Fruit fly (Drosophila melanogaster) whole organism, embryonic: ENCODE measurements around the gene CG12539.

Experiments
- Ada2b ChIP-seq: fragments of 200-800 bp; sonication (Bioruptor generic); IDR thresholded peaks from 2 replicates; pipeline ENCODE4 v1.3.6; 2022; ENCODE audit warnings: missing biosample characterization, missing genetic modification characterization
- Adf1 ChIP-seq: fragments of 200-800 bp; sonication (Bioruptor generic); IDR thresholded peaks from 2 replicates; pipeline ENCODE4 v1.3.6; 2022; ENCODE audit warnings: missing biosample characterization, missing genetic modification characterization
- Awh ChIP-seq: fragments of 200-800 bp; sonication (Bioruptor generic); IDR thresholded peaks from 2 replicates; pipeline ENCODE4, ENCODE4 v1.3.6; 2022; ENCODE audit warnings: missing biosample characterization, missing genetic modification characterization
- CG10366 ChIP-seq: fragments of 200-800 bp; sonication (Bioruptor generic); IDR thresholded peaks from 2 replicates; pipeline ENCODE4 v1.3.6; 2022; ENCODE audit warnings: missing biosample characterization, missing genetic modification characterization
- CG10462 ChIP-seq: fragments of 200-800 bp; sonication (Bioruptor generic); optimal IDR thresholded peaks from 2 replicates; lab custom pipeline; 2016; ENCODE audit warnings: missing biosample characterization, missing genetic modification characterization
- CG11456 ChIP-seq: fragments of 200-800 bp; sonication (Bioruptor generic); IDR thresholded peaks from 3 replicates; pipeline ENCODE4 v1.3.6; 2022; ENCODE audit warnings: missing biosample characterization, missing genetic modification characterization
- CG13775 ChIP-seq: fragments of 200-800 bp; sonication (Bioruptor generic); optimal IDR thresholded peaks from 3 replicates; lab custom pipeline; 2017; ENCODE audit warnings: missing biosample characterization, mild to moderate bottlenecking, missing genetic modification characterization
- CG17385 ChIP-seq: fragments of 200-800 bp; sonication (Bioruptor generic); optimal IDR thresholded peaks from 3 replicates; lab custom pipeline; 2018; ENCODE audit warnings: missing biosample characterization, mild to moderate bottlenecking, missing genetic modification characterization
- CG1832 ChIP-seq: fragments of 200-800 bp; sonication (Bioruptor generic); optimal IDR thresholded peaks from 2 replicates; lab custom pipeline; 2017; ENCODE audit warnings: missing biosample characterization, mild to moderate bottlenecking, missing genetic modification characterization, inconsistent platforms
- CG3065 ChIP-seq: fragments of 200-800 bp; sonication (Bioruptor generic); optimal IDR thresholded peaks from 2 replicates; lab custom pipeline; 2016; ENCODE audit warnings: missing biosample characterization, missing genetic modification characterization
- CG3163 ChIP-seq: fragments of 200-800 bp; sonication (Bioruptor generic); optimal IDR thresholded peaks from 3 replicates; lab custom pipeline; 2016; ENCODE audit warnings: missing biosample characterization, missing genetic modification characterization
- CG3726 ChIP-seq: fragments of 200-800 bp; sonication (Bioruptor generic); IDR thresholded peaks from 3 replicates; pipeline ENCODE4, ENCODE4 v1.3.6; 2022; ENCODE audit warnings: missing biosample characterization, missing genetic modification characterization
- CG3847 ChIP-seq: fragments of 200-800 bp; sonication (Bioruptor generic); IDR thresholded peaks from 2 replicates; pipeline ENCODE4 v1.3.6; 2022; ENCODE audit warnings: missing biosample characterization, missing genetic modification characterization
- CG4360 ChIP-seq: fragments of 200-800 bp; sonication (Bioruptor generic); IDR thresholded peaks from 2 replicates; pipeline ENCODE4 v1.3.6; 2022; ENCODE audit warnings: missing biosample characterization, missing genetic modification characterization
- CG7928 ChIP-seq: fragments of 200-800 bp; sonication (Bioruptor generic); optimal IDR thresholded peaks from 2 replicates; lab custom pipeline; 2017; ENCODE audit warnings: missing biosample characterization, mild to moderate bottlenecking, missing genetic modification characterization
- CG7963 ChIP-seq: fragments of 200-800 bp; sonication (Bioruptor generic); IDR thresholded peaks from 3 replicates; pipeline ENCODE4 v1.3.6; 2022; ENCODE audit warnings: missing biosample characterization, missing genetic modification characterization; ENCODE audit not compliant: partially characterized antibody
- CG8388 ChIP-seq: fragments of 200-800 bp; sonication (Bioruptor generic); optimal IDR thresholded peaks from 2 replicates; lab custom pipeline; 2019; ENCODE audit warnings: missing biosample characterization, mild to moderate bottlenecking, missing genetic modification characterization, moderate library complexity
- Chrac-16 ChIP-seq: fragments of 200-800 bp; sonication (Bioruptor generic); optimal IDR thresholded peaks from 3 replicates; lab custom pipeline; 2016; ENCODE audit warnings: missing biosample characterization, missing genetic modification characterization
- Dip2 ChIP-seq: fragments of 200-800 bp; sonication (Bioruptor generic); IDR thresholded peaks from 2 replicates; pipeline ENCODE4 v1.3.6; 2022; ENCODE audit warnings: missing biosample characterization, missing genetic modification characterization
- Drgx ChIP-seq: fragments of 200-800 bp; sonication (Bioruptor generic); IDR thresholded peaks from 2 replicates; pipeline ENCODE4 v1.3.6; 2022; ENCODE audit warnings: missing biosample characterization, missing genetic modification characterization
- E2f2 ChIP-seq: fragments of 200-800 bp; sonication (Bioruptor generic); IDR thresholded peaks from 2 replicates; pipeline ENCODE4 v1.3.6; 2022; ENCODE audit warnings: missing biosample characterization, missing genetic modification characterization
- ERR ChIP-seq: fragments of 200-800 bp; sonication (Bioruptor generic); optimal IDR thresholded peaks from 2 replicates; lab custom pipeline; 2016; ENCODE audit warnings: missing biosample characterization, missing genetic modification characterization
- Eip74EF ChIP-seq, 2 experiments: fragments of 200-800 bp in 1 of 2; fragments of >200 bp in 1 of 2; sonication (Bioruptor generic) in 1 of 2; optimal IDR thresholded peaks; 2 replicates each; lab custom pipeline; 2017 to 2019; ENCODE audit warnings: missing biosample characterization in 2 of 2, missing genetic modification characterization in 2 of 2, mild to moderate bottlenecking in 1 of 2, moderate library complexity in 1 of 2
- Ets65A ChIP-seq: fragments of 200-800 bp; sonication (Bioruptor generic); peaks from one replicate; lab custom pipeline; 2016; ENCODE audit warnings: missing biosample characterization, missing genetic modification characterization
- HLH3B ChIP-seq: fragments of 200-800 bp; sonication (Bioruptor generic); IDR thresholded peaks from 2 replicates; pipeline ENCODE4 v1.3.6; 2022; ENCODE audit warnings: missing biosample characterization, missing genetic modification characterization
- Hr51 ChIP-seq, 2 experiments: fragments of 200-800 bp; sonication (Bioruptor generic); optimal IDR thresholded peaks; 2 replicates in 1 of 2; 3 replicates in 1 of 2; lab custom pipeline; 2016 to 2018; ENCODE audit warnings: missing biosample characterization in 2 of 2, missing genetic modification characterization in 2 of 2, mild to moderate bottlenecking in 1 of 2, moderate library complexity in 1 of 2
- MBD-R2 ChIP-seq: fragments of 200-800 bp; sonication (Bioruptor generic); IDR thresholded peaks from 2 replicates; pipeline ENCODE4 v1.3.6; 2022; ENCODE audit warnings: missing biosample characterization, missing genetic modification characterization
- Med ChIP-seq: fragments of 200-800 bp; sonication (Bioruptor generic); peaks from one replicate; lab custom pipeline; 2016; ENCODE audit warnings: missing biosample characterization, missing genetic modification characterization, mild to moderate bottlenecking, inconsistent platforms, moderate library complexity
- NC2β ChIP-seq: fragments of 200-800 bp; sonication (Bioruptor generic); optimal IDR thresholded peaks from 2 replicates; lab custom pipeline; 2016; ENCODE audit warnings: missing biosample characterization, missing genetic modification characterization
- Oli ChIP-seq: fragments of 200-800 bp; sonication (Bioruptor generic); optimal IDR thresholded peaks from 2 replicates; lab custom pipeline; 2018; ENCODE audit warnings: missing biosample characterization, mild to moderate bottlenecking, missing genetic modification characterization, moderate library complexity
- Pdp1 ChIP-seq, 2 experiments: fragments of 200-800 bp; sonication (Bioruptor generic); optimal IDR thresholded peaks; 3 replicates each; lab custom pipeline; 2016; ENCODE audit warnings: missing biosample characterization in 2 of 2, missing genetic modification characterization in 2 of 2, mild to moderate bottlenecking in 1 of 2, moderate library complexity in 1 of 2
- Ptx1 ChIP-seq: fragments of 200-800 bp; sonication (Bioruptor generic); IDR thresholded peaks from 2 replicates; pipeline ENCODE4 v1.3.6; 2022; ENCODE audit warnings: missing biosample characterization, missing genetic modification characterization
- Trl ChIP-seq, 3 experiments: fragments of >200 bp in 2 of 3; fragments of 200-800 bp in 1 of 3; sonication (Bioruptor generic) in 1 of 3; optimal IDR thresholded peaks; 2 replicates in 1 of 3; 3 replicates in 2 of 3; lab custom pipeline; 2016 to 2017; ENCODE audit warnings: missing biosample characterization in 1 of 3, missing genetic modification characterization in 1 of 3
- bowl ChIP-seq: fragments of 200-800 bp; sonication (Bioruptor generic); IDR thresholded peaks from 2 replicates; pipeline ENCODE4 v1.3.6; 2022; ENCODE audit warnings: missing biosample characterization, missing genetic modification characterization
- bsh ChIP-seq, 2 experiments: fragments of 200-800 bp; sonication (Bioruptor generic); optimal IDR thresholded peaks; 2 replicates each; lab custom pipeline; 2017 to 2018; ENCODE audit warnings: mild to moderate bottlenecking in 2 of 2, missing biosample characterization in 2 of 2, missing genetic modification characterization in 2 of 2, moderate library complexity in 1 of 2
- cg ChIP-seq: fragments of 200-800 bp; sonication (Bioruptor generic); optimal IDR thresholded peaks from 3 replicates; lab custom pipeline; 2019; ENCODE audit warnings: missing biosample characterization, mild to moderate bottlenecking, missing genetic modification characterization, moderate library complexity
- dysf ChIP-seq: fragments of 200-800 bp; sonication (Bioruptor generic); IDR thresholded peaks from 3 replicates; pipeline ENCODE4 v1.3.6; 2022; ENCODE audit warnings: missing biosample characterization, missing genetic modification characterization
- exex ChIP-seq: fragments of 200-800 bp; sonication (Bioruptor generic); optimal IDR thresholded peaks from 4 replicates; lab custom pipeline; 2018; ENCODE audit warnings: missing biosample characterization, mild to moderate bottlenecking, missing genetic modification characterization, moderate library complexity
- ind ChIP-seq: fragments of 200-800 bp; sonication (Bioruptor generic); optimal IDR thresholded peaks from 3 replicates; lab custom pipeline; 2016; ENCODE audit warnings: missing biosample characterization, missing genetic modification characterization
- jigr1 ChIP-seq: fragments of 200-800 bp; sonication (Bioruptor generic); IDR thresholded peaks from 3 replicates; pipeline ENCODE4 v1.3.6; 2022; ENCODE audit warnings: missing biosample characterization, missing genetic modification characterization
- nerfin-2 ChIP-seq: fragments of 200-800 bp; sonication (Bioruptor generic); IDR thresholded peaks from 2 replicates; pipeline ENCODE4 v1.3.6; 2022; ENCODE audit warnings: missing biosample characterization, missing genetic modification characterization; ENCODE audit not compliant: partially characterized antibody
- nmo ChIP-seq: fragments of 200-800 bp; sonication (Bioruptor generic); optimal IDR thresholded peaks from 2 replicates; lab custom pipeline; 2018; ENCODE audit warnings: missing biosample characterization, mild to moderate bottlenecking, missing genetic modification characterization, moderate library complexity
- onecut ChIP-seq: fragments of 200-800 bp; sonication (Bioruptor generic); IDR thresholded peaks from 2 replicates; pipeline ENCODE4 v1.3.6; 2022; ENCODE audit warnings: missing biosample characterization, missing genetic modification characterization
- row ChIP-seq: fragments of 200-800 bp; sonication (Bioruptor generic); IDR thresholded peaks from 3 replicates; pipeline ENCODE4 v1.3.6; 2022; ENCODE audit warnings: missing biosample characterization, missing genetic modification characterization
- shn ChIP-seq: fragments of 200-800 bp; sonication (Bioruptor generic); optimal IDR thresholded peaks from 3 replicates; lab custom pipeline; 2016; ENCODE audit warnings: missing biosample characterization, missing genetic modification characterization
- slbo ChIP-seq: fragments of 200-800 bp; sonication (Bioruptor generic); IDR thresholded peaks from 2 replicates; pipeline ENCODE4 v1.3.6; 2022; ENCODE audit warnings: missing biosample characterization, missing genetic modification characterization
- slou ChIP-seq: fragments of 200-800 bp; sonication (Bioruptor generic); optimal IDR thresholded peaks from 3 replicates; lab custom pipeline; 2016; ENCODE audit warnings: missing biosample characterization, missing genetic modification characterization
- so ChIP-seq: fragments of 200-800 bp; sonication (Bioruptor generic); IDR thresholded peaks from 3 replicates; pipeline ENCODE4 v1.3.6; 2022; ENCODE audit warnings: missing biosample characterization, missing genetic modification characterization
- tio ChIP-seq: fragments of 200-800 bp; sonication (Bioruptor generic); optimal IDR thresholded peaks from 2 replicates; lab custom pipeline; 2017; ENCODE audit warnings: missing biosample characterization, missing genetic modification characterization, inconsistent platforms
- tup ChIP-seq: fragments of 200-800 bp; sonication (Bioruptor generic); optimal IDR thresholded peaks from 2 replicates; lab custom pipeline; 2016; ENCODE audit warnings: missing biosample characterization, mild to moderate bottlenecking, missing genetic modification characterization, moderate library complexity
- zfh2 ChIP-seq: fragments of 200-800 bp; sonication (Bioruptor generic); optimal IDR thresholded peaks from 2 replicates; lab custom pipeline; 2016; ENCODE audit warnings: missing biosample characterization, missing genetic modification characterization

CG12539 gene

DNA sequence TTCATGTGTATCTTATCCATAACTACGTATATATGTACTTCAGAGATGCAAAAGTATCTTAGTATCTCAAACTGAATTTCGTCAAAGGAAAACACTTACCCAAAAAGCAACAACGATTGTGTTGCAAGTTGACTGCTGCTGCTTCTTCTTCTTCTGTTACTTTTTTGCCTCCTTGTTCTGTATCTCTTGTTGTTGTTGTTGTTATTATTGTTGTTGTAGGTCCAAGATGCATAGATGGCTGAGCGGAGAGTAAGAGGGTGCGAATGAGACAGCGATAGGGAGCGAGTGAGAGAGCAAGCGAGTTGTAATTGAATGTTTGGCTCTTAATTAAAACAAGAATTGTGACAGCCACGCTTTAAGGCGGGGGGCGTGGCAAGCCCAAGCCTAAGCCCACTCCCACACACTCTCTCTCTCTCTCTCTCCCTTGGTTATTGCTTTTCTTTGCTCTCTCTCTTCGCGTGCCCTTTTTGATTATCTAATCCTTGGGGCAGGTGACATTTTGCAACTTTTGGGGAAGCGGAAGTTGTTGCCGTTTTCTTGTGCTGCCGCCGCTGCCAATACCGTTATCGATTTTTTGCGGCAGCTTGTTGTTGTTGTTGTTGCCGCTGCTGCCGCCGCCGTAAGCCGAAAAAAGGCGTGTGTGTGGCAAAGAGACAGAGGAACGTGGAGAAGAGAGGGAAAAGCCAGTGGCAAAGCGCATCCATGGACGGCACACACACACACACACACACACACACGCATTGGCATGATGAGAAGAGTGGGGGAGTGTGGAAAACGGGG lies 19.7 kb downstream of the CG12539 start:
- TF ChIP-seq CG17385 (GFP tag; lab: Kevin White, UChicago) = peak; percentile 35
- peak; percentile 48 for TF ChIP-seq CG3065
- TF ChIP-seq Ptx1 (GFP tag; lab: Robert Waterston, UW) = no peak
- no peak for TF ChIP-seq nerfin-2
- no peak for TF ChIP-seq jigr1
- no peak for TF ChIP-seq Oli
- peak; percentile 51 for TF ChIP-seq Med (GFP tag; lab: Kevin White, UChicago)
- peak in 1 of 2 experiments; percentile 32 for TF ChIP-seq Pdp1 (GFP tag; optimal IDR thresholded peaks at IDR 0.05; lab: Kevin White, UChicago)
- no peak for TF ChIP-seq Dip2 (GFP tag; lab: Robert Waterston, UW)
- TF ChIP-seq CG7963 (GFP tag; lab: Robert Waterston, UW) = no peak
- 0 out of 3 replicates have a peak, but pooled peaks have one; percentile 7 for TF ChIP-seq so (GFP tag; lab: Robert Waterston, UW)
- TF ChIP-seq shn (GFP tag; lab: Kevin White, UChicago) = no peak
- TF ChIP-seq CG4360 = peak; percentile 94
- no peak for TF ChIP-seq bsh (GFP tag; optimal IDR thresholded peaks at IDR 0.05; lab: Kevin White, UChicago)
- no peak for TF ChIP-seq CG10366 (GFP tag; lab: Robert Waterston, UW)
- TF ChIP-seq CG3163 = no peak
- TF ChIP-seq slou = no peak
- TF ChIP-seq Ets65A (GFP tag; lab: Kevin White, UChicago) = peak; percentile 54
- no peak for TF ChIP-seq Eip74EF (GFP tag; optimal IDR thresholded peaks at IDR 0.05; lab: Kevin White, UChicago)
- TF ChIP-seq CG1832 (GFP tag; lab: Kevin White, UChicago) = peak; percentile 42
- TF ChIP-seq cg = peak; percentile 38
- TF ChIP-seq Awh (GFP tag; lab: Robert Waterston, UW) = 0 out of 2 replicates have a peak, but pooled peaks have one; percentile 23
- no peak for TF ChIP-seq CG13775 (GFP tag; lab: Kevin White, UChicago)
- TF ChIP-seq tup (GFP tag; lab: Kevin White, UChicago) = no peak
- TF ChIP-seq E2f2 (GFP tag; lab: Robert Waterston, UW) = no peak
- no peak for TF ChIP-seq NC2β (GFP tag; lab: Kevin White, UChicago)
- TF ChIP-seq CG7928 (GFP tag; lab: Kevin White, UChicago) = no peak
- TF ChIP-seq exex (tag; lab: Kevin White, UChicago) = no peak
- no peak for TF ChIP-seq ERR (GFP tag; lab: Kevin White, UChicago)
- TF ChIP-seq Trl (optimal IDR thresholded peaks at IDR 0.05; lab: Kevin White, UChicago) = peak; percentile 35 to 44
- no peak for TF ChIP-seq Trl (GFP tag; optimal IDR thresholded peaks at IDR 0.05; lab: Kevin White, UChicago)
- no peak for TF ChIP-seq nmo
- TF ChIP-seq CG3726 (GFP tag; lab: Robert Waterston, UW) = no peak
- no peak for TF ChIP-seq Chrac-16 (GFP tag; lab: Kevin White, UChicago)
- no peak for TF ChIP-seq CG3847
- TF ChIP-seq onecut (GFP tag; lab: Robert Waterston, UW) = peak; percentile 94
- TF ChIP-seq CG11456 (GFP tag; lab: Robert Waterston, UW) = no peak

dm6 chrX:14812239-14812638 lies 32.3 kb downstream of the CG12539 start:
- peak; percentile 5 for TF ChIP-seq ind
- peak; percentile 12 for TF ChIP-seq tio (GFP tag; lab: Kevin White, UChicago)
- no peak for TF ChIP-seq bowl (GFP tag; lab: Robert Waterston, UW)
- TF ChIP-seq Ada2b (GFP tag; lab: Robert Waterston, UW) = 0 out of 2 replicates have a peak, but pooled peaks have one; percentile 12
- TF ChIP-seq CG8388 = no peak
- TF ChIP-seq dysf (GFP tag; lab: Robert Waterston, UW) = peak; percentile 27; the same call in 1 of the 3 replicates
- 0 out of 2 replicates have a peak, but pooled peaks have one; percentile 13 for TF ChIP-seq HLH3B (GFP tag; lab: Robert Waterston, UW)
- TF ChIP-seq row (GFP tag; lab: Robert Waterston, UW) = peak; percentile 50; the same call in 2 of the 3 replicates
- TF ChIP-seq MBD-R2 (GFP tag; lab: Robert Waterston, UW) = peak; percentile 18; the same call in 1 of the 2 replicates
- peak; percentile 9 for TF ChIP-seq zfh2 (GFP tag; lab: Kevin White, UChicago)
- TF ChIP-seq CG10462 (GFP tag; lab: Kevin White, UChicago) = no peak
- peak; percentile 78 for TF ChIP-seq Drgx (GFP tag; lab: Robert Waterston, UW)
- no peak for TF ChIP-seq Adf1 (GFP tag; lab: Robert Waterston, UW)
- peak in 1 of 2 experiments; percentile 23 for TF ChIP-seq Hr51 (GFP tag; optimal IDR thresholded peaks at IDR 0.05; lab: Kevin White, UChicago)
- TF ChIP-seq slbo (GFP tag; lab: Robert Waterston, UW) = peak; percentile 54
